Comparison of ENCODE assay signal across 1 fruit fly cellular context in the genomic region with DNA sequence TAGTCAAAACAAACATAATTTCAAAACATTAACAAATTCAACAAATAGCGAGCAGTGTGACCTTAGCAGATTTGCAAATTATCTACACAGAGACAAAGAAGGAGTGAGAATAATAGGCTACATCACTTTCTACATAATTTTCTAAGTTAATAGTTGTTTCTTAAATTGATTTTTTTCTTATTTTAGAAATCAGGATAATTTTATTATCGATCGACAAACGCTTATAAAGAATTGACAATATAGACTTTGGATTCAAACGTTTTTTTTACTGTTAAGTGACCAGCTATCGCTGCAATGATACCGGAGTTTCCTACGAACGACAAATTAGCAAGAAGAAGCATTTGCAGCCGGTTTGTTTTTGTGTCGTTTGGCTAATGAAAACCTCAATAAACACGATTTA.
TF ChIP-seq lines count a peak whose summit lies in the region.

A gene (minus strand): TSS at position 87 of the 400 bp plus-strand sequence.
A gene (plus strand): TSS at position 316 of the 400 bp plus-strand sequence.

TF ChIP-seq in whole organism, embryonic, 481 proteins besides CTCF, POLR2A, EP300 and RAD21 (continued from another document):
- peak; percentile 70 for TF ChIP-seq CG1602 (GFP tag; optimal IDR thresholded peaks at IDR 0.05; lab: Kevin White, UChicago)
- TF ChIP-seq CG2678 (tag; optimal IDR thresholded peaks at IDR 0.05; lab: Kevin White, UChicago) = peak; percentile 79
- peak; percentile 75; the same call in 2 of the 3 replicates for TF ChIP-seq B-H1 (GFP tag; IDR thresholded peaks at IDR 0.05; lab: Robert Waterston, UW)
- no peak for TF ChIP-seq cad (GFP tag; optimal IDR thresholded peaks at IDR 0.05; lab: Kevin White, UChicago)
- TF ChIP-seq Trl (optimal IDR thresholded peaks at IDR 0.05; lab: Kevin White, UChicago) = no peak
- peak; percentile 48 for TF ChIP-seq Trl (GFP tag; optimal IDR thresholded peaks at IDR 0.05; lab: Kevin White, UChicago)
- no peak for TF ChIP-seq nom (GFP tag; optimal IDR thresholded peaks at IDR 0.05; lab: Kevin White, UChicago)
- TF ChIP-seq Optix (GFP tag; IDR thresholded peaks at IDR 0.05; lab: Robert Waterston, UW) = no peak
- TF ChIP-seq Sin3A (optimal IDR thresholded peaks at IDR 0.05; lab: Kevin White, UChicago) = peak; percentile 50
- peak; percentile 44 for TF ChIP-seq shn (GFP tag; optimal IDR thresholded peaks at IDR 0.05; lab: Kevin White, UChicago)
- TF ChIP-seq CG4328 (GFP tag; optimal IDR thresholded peaks at IDR 0.05; lab: Kevin White, UChicago) = peak; percentile 55
- TF ChIP-seq Fer3 (tag; optimal IDR thresholded peaks at IDR 0.05; lab: Kevin White, UChicago) = peak; percentile 66
- no peak for TF ChIP-seq CG30431 (GFP tag; optimal IDR thresholded peaks at IDR 0.05; lab: Kevin White, UChicago)
- no peak for TF ChIP-seq CG15269 (tag; optimal IDR thresholded peaks at IDR 0.05; lab: Kevin White, UChicago)
- TF ChIP-seq CG17359 (tag; optimal IDR thresholded peaks at IDR 0.05; lab: Kevin White, UChicago) = peak; percentile 49
- TF ChIP-seq CG9727 (GFP tag; optimal IDR thresholded peaks at IDR 0.05; lab: Kevin White, UChicago) = peak; percentile 44
- no peak for TF ChIP-seq hth (optimal IDR thresholded peaks at IDR 0.05; lab: Kevin White, UChicago)
- no peak for TF ChIP-seq p53 (GFP tag; optimal IDR thresholded peaks at IDR 0.05; lab: Kevin White, UChicago)
- TF ChIP-seq klu (GFP tag; IDR thresholded peaks at IDR 0.05; lab: Robert Waterston, UW) = peak; percentile 48; the same call in 1 of the 2 replicates
- no peak for TF ChIP-seq schlank (tag; optimal IDR thresholded peaks at IDR 0.05; lab: Kevin White, UChicago)
- peak; percentile 42 for TF ChIP-seq CG9609 (GFP tag; optimal IDR thresholded peaks at IDR 0.05; lab: Kevin White, UChicago)
- peak; percentile 74 for TF ChIP-seq Hsf (GFP tag; optimal IDR thresholded peaks at IDR 0.05; lab: Kevin White, UChicago)
- no peak for TF ChIP-seq kni (GFP tag; optimal IDR thresholded peaks at IDR 0.05; lab: Kevin White, UChicago)
- no peak for TF ChIP-seq HLH4C (GFP tag; IDR thresholded peaks at IDR 0.05; lab: Robert Waterston, UW; ENCODE audit: partially characterized antibody)
- TF ChIP-seq zfh2 (GFP tag; optimal IDR thresholded peaks at IDR 0.05; lab: Kevin White, UChicago) = peak; percentile 77
- TF ChIP-seq D19B (GFP tag; optimal IDR thresholded peaks at IDR 0.05; lab: Kevin White, UChicago) = no peak
- peak; percentile 23 for TF ChIP-seq psq (GFP tag; optimal IDR thresholded peaks at IDR 0.05; lab: Kevin White, UChicago)
- TF ChIP-seq onecut (GFP tag; IDR thresholded peaks at IDR 0.05; lab: Robert Waterston, UW) = no peak
- no peak for TF ChIP-seq ken (GFP tag; IDR thresholded peaks at IDR 0.05; lab: Robert Waterston, UW)
- peak; percentile 62; the same call in 2 of the 3 replicates for TF ChIP-seq ase (GFP tag; IDR thresholded peaks at IDR 0.05; lab: Robert Waterston, UW)
- no peak for TF ChIP-seq TFAM (GFP tag; optimal IDR thresholded peaks at IDR 0.05; lab: Kevin White, UChicago)
- no peak for TF ChIP-seq CG15011 (GFP tag; optimal IDR thresholded peaks at IDR 0.05; lab: Kevin White, UChicago)
